Worm (Caenorhabditis elegans) whole organism, L2 larva: ENCODE data around the gene C01G10.9.

ENCODE experiments used
- ZK546.5 ChIP-seq: sonication (generic microtip); optimal IDR thresholded peaks from 2 replicates; lab custom pipeline; 2017; ENCODE audit warnings: missing biosample characterization, missing genetic modification characterization
- elt-1 ChIP-seq: fragments of 150-350 bp; optimal IDR thresholded peaks from 2 replicates; lab custom pipeline; 2014; ENCODE audit warnings: missing biosample characterization, missing genetic modification characterization
- nhr-10 ChIP-seq: sonication (generic microtip); optimal IDR thresholded peaks from 2 replicates; lab custom pipeline; 2017; ENCODE audit warnings: missing biosample characterization, missing genetic modification characterization
- sem-4 ChIP-seq: fragments of 150-350 bp; optimal IDR thresholded peaks from 2 replicates; lab custom pipeline; 2014; ENCODE audit warnings: missing biosample characterization, missing genetic modification reagents, missing genetic modification characterization
- skn-1 ChIP-seq: sonication (generic microtip); optimal IDR thresholded peaks from 2 replicates; lab custom pipeline; 2017; ENCODE audit warnings: missing biosample characterization, missing genetic modification characterization
- unc-39 ChIP-seq: fragments of 150-350 bp; optimal IDR thresholded peaks from 2 replicates; lab custom pipeline; 2014; ENCODE audit warnings: missing biosample characterization, missing genetic modification characterization

DNA sequence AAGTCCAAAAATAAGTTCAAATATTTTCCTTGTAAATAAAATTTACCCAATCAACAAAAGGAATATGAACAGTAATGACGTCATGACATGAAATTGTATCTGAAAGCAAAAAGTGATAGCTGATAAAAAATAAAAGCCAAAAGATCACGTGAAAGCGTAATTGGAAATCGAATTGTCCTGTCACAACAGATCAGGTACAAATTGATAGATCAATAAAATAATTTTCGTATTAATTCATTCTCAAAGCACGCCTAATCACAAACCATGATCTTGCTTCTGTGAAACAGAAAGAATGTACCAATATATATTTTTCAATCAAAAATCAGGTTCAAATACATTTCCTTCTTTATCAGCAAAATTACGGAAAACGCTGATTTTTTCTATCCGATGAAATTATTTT lies 37.2 kb downstream of the C01G10.9 start, which contains the start of gene flor-1:
- no peak for TF ChIP-seq nhr-10 (tag; lab: Kevin White, UChicago)
- no peak for TF ChIP-seq elt-1 (tag; lab: Kevin White, UChicago)
- no peak for TF ChIP-seq sem-4 (tag; lab: Kevin White, UChicago)
- TF ChIP-seq ZK546.5 = no peak
- no peak for TF ChIP-seq unc-39 (tag; lab: Kevin White, UChicago)
- no peak for TF ChIP-seq skn-1 (tag; lab: Kevin White, UChicago)
